Worm (Caenorhabditis elegans) whole organism, L4 larva: ENCODE results near the gene bcs-1.

Experiments
- ama-1 ChIP-seq: fragments of 150-350 bp; optimal IDR thresholded peaks from 2 replicates; lab custom pipeline; 2014; ENCODE audit warnings: inconsistent platforms, mixed read lengths
- ces-1 ChIP-seq: fragments of 150-350 bp; sonication (generic microtip); optimal IDR thresholded peaks from 4 replicates; lab custom pipeline; 2014; ENCODE audit warnings: missing biosample characterization, missing genetic modification reagents, missing genetic modification characterization
- fos-1 ChIP-seq: fragments of 150-350 bp; optimal IDR thresholded peaks from 2 replicates; lab custom pipeline; 2014; ENCODE audit warnings: missing biosample characterization, missing genetic modification characterization
- lin-13 ChIP-seq: fragments of 150-350 bp; optimal IDR thresholded peaks from 2 replicates; lab custom pipeline; 2014; ENCODE audit warnings: missing biosample characterization, missing genetic modification reagents, missing genetic modification characterization
- pha-4 ChIP-seq, 2 experiments: fragments of 150-350 bp in 1 of 2; fragments of 200-800 bp in 1 of 2; sonication (Bioruptor generic) in 1 of 2; IDR thresholded peaks in 1 of 2; optimal IDR thresholded peaks in 1 of 2; 2 replicates each; pipeline versions ENCODE4 v1.3.6 to Lab custom; 2014 to 2022; ENCODE audit warnings: missing genetic modification characterization in 2 of 2, missing genetic modification reagents in 2 of 2, missing biosample characterization in 1 of 2, missing compliant biosample characterization in 1 of 2
- unc-39 ChIP-seq: sonication (generic microtip); optimal IDR thresholded peaks from 2 replicates; lab custom pipeline; 2017; ENCODE audit warnings: missing biosample characterization, missing genetic modification characterization

ce11 chrII:8573044-8573443 lies 2.2 kb downstream of the bcs-1 start, which contains the start of gene F54C9.7:
- TF ChIP-seq fos-1 (tag; lab: Kevin White, UChicago) (no peak), pha-4 (GFP tag; IDR thresholded peaks at IDR 0.05; lab: Robert Waterston, UW) (no peak), pha-4 (tag; optimal IDR thresholded peaks at IDR 0.05; lab: Kevin White, UChicago) (no peak), unc-39 (tag; lab: Kevin White, UChicago) (no peak), ama-1 (no peak), lin-13 (no peak), ces-1 (no peak)
